Fruit fly (Drosophila melanogaster) Kc167 (cell line): ENCODE data around the gene CG17744.

Experiments used
- Myc ChIP-seq: fragments of >200 bp; optimal IDR thresholded peaks from 2 replicates; lab custom pipeline; 2017; ENCODE audit warnings: missing external identifiers
- Sin3A ChIP-seq: fragments of >200 bp; optimal IDR thresholded peaks from 2 replicates; lab custom pipeline; 2018; ENCODE audit warnings: missing external identifiers
- h ChIP-seq: fragments of >200 bp; optimal IDR thresholded peaks from 3 replicates; lab custom pipeline; 2018; ENCODE audit warnings: missing external identifiers
- insv ChIP-seq: fragments of >200 bp; optimal IDR thresholded peaks from 3 replicates; lab custom pipeline; 2018; ENCODE audit warnings: missing external identifiers
- psq ChIP-seq: fragments of >200 bp; optimal IDR thresholded peaks from 2 replicates; lab custom pipeline; 2017; ENCODE audit warnings: missing external identifiers
- ttk ChIP-seq: sonication (Bioruptor generic); optimal IDR thresholded peaks from 2 replicates; lab custom pipeline; 2017; ENCODE audit warnings: missing external identifiers

CG17744 gene

DNA sequence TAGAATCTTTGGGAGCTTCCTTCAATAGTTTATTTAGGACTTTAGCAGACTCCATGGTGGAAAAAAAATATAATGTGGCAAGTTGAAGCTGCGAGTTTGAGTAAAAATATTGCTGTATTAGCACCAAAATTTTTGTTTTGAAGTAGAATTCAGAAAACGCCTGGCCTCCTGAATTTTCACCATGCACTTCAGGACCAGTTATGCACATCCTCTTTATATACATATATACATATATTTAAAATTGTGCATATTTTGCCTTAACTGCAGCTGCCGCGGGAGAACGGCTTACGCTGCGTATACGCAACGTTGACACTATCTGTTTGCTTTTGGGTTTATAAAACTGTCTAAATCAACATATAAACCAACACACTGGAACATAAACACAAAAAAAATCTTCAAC is at the start of gene CG17744:
Gene CG17744, minus strand, starts transcription at position 101 of the 400 bp plus-strand sequence.
- TF ChIP-seq Myc (lab: Kevin White, UChicago): no peak
- no peak for TF ChIP-seq h (lab: Kevin White, UChicago)
- TF ChIP-seq psq: no peak
- TF ChIP-seq ttk: no peak
- TF ChIP-seq insv (lab: Kevin White, UChicago): no peak
- TF ChIP-seq Sin3A (lab: Kevin White, UChicago): no peak

DNA sequence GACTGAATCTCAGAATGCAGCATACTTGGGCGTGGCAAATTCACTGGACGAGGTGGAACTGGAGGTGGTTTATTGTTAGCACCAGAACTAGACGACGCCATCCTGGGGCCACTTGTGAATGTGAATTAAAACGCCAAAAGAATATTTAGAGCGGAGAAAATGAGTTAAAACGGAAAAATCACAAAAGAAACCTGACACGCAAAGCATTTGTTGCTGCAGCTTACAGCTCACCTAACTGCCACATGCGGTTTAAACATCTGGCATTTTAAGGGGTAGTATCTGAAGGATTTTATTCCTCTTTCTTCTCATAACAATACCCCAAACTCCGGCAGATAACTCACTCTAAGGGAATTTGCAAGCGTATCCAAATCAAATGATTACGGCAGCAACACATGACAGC is 48.6 kb upstream of the CG17744 start, which contains the start of gene CG34030:
Gene CG34030, minus strand, starts transcription at position 101 of the 400 bp plus-strand sequence.
- TF ChIP-seq h (lab: Kevin White, UChicago) (no peak), insv (lab: Kevin White, UChicago) (no peak), Sin3A (lab: Kevin White, UChicago) (no peak), Myc (lab: Kevin White, UChicago) (no peak), ttk (no peak), psq (no peak)

DNA sequence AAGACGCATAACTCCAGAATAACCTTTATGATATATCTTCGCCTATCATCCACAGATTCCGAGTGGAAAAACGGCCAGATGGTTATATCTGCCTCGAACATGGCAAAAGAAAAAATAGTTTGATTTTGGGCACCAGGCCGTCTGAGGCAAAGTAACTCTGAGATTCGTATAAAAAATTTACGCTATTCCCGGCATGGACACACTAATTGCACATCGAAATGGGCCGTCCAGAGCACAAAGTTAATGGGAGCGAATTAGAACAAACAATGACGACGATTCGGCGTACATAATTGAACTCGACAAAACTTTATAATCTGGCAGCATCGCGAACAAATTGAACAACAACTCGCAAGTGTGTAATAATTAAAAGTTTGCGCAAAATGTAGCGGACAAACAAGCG is 42.5 kb upstream of the CG17744 start, which contains the start of gene CG32391:
Gene CG32391, minus strand, starts transcription at position 101 of the 400 bp plus-strand sequence.
- no peak for TF ChIP-seq Myc (lab: Kevin White, UChicago)
- no peak for TF ChIP-seq ttk
- TF ChIP-seq Sin3A (lab: Kevin White, UChicago): no peak
- no peak for TF ChIP-seq insv (lab: Kevin White, UChicago)
- TF ChIP-seq psq: no peak
- no peak for TF ChIP-seq h (lab: Kevin White, UChicago)

DNA sequence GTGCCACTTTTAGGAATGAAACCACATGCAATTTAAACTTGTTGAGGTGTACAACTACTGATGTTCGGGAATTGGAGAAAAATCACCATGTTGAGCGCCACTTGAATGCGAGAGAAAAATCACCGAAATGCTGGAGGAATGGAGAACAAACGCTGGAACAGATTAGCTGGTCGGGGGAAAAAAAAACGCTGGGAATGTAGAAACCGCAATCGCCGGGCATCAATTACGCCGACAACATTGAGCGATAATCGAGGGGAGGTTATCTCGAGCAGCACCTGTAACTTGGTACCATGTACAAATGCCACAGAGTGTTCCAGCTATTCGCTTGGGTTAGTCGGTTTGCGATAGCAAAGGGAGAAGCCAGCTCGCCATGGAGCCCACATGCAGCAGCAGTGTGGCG is 39.4 kb upstream of the CG17744 start, which contains the start of gene CG14823:
Gene CG14823, plus strand, starts transcription at position 301 of the 400 bp plus-strand sequence.
- TF ChIP-seq Sin3A (lab: Kevin White, UChicago): no peak
- TF ChIP-seq psq: no peak
- TF ChIP-seq h (lab: Kevin White, UChicago): no peak
- TF ChIP-seq Myc (lab: Kevin White, UChicago): no peak
- no peak for TF ChIP-seq ttk
- no peak for TF ChIP-seq insv (lab: Kevin White, UChicago)

DNA sequence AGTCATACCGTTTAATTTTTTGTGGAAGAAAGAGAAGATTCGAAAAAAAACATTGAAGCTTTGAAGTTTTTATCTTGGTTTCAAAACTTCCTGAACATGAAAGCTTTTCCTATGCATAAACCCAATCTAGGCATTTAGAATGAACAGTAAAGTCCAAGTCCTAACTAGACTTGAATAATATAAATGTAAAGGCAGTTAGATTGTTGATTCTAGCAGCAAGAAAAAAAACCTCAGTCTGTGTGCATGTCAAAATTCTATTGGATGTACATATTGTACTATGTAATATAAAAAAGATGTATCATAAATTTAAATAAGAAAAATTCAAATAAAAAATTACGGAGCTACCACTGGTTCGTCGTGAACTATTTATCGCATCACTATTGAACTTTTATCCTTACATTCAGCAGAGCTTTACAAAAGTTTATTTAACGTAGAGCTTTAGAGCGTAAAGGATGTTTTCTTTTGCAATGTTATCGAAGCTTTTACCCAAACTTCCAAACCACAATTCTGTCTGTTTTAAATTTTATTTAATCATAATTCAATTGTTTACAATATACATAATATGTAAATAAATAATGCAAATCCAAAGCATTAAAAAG is 31.9 kb upstream of the CG17744 start:
- TF ChIP-seq Sin3A (lab: Kevin White, UChicago) (no peak), psq (no peak)

DNA sequence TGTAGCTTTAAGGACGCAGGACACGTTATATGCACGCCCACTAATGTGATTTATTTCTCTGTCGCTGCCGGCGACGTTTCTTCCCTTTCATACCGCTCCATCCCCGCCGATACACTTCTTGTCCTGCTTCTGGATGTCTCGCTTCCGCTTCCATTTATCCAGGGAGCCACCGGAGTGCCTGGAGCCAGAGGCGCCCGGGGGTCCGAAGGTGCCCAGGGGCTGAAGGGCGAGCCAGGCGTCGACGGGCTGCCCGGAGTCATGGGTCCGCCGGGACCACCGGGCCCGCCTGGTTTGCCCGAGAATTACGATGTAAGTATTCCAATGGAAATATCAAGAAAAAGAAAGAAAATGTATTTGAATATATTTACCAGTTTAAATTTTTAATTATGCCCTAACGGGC is 11.2 kb upstream of the CG17744 start:
- TF ChIP-seq Sin3A (lab: Kevin White, UChicago): no peak
- no peak for TF ChIP-seq ttk
- no peak for TF ChIP-seq psq
- no peak for TF ChIP-seq insv (lab: Kevin White, UChicago)
- TF ChIP-seq Myc (lab: Kevin White, UChicago): no peak
- no peak for TF ChIP-seq h (lab: Kevin White, UChicago)

DNA sequence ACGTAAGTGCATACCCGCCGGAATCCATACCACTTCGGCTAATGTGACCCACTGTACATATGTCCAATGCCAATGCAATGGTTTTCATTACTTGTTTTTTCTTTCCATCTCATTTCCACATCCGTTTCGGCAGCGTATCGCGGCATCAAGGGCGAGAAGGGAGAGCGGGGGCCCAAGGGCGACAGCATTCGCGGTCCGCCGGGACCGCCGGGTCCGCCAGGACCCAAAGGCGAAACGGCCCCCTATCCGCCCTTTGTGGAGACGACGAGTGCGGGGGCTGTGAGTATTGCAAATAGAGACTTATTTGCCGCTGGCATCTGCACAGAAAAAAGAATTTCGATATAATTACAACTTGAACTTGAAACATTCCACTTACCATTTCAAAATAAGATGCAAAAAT is 8.4 kb upstream of the CG17744 start:
- TF ChIP-seq insv (lab: Kevin White, UChicago) (no peak), psq (no peak), ttk (no peak)

DNA sequence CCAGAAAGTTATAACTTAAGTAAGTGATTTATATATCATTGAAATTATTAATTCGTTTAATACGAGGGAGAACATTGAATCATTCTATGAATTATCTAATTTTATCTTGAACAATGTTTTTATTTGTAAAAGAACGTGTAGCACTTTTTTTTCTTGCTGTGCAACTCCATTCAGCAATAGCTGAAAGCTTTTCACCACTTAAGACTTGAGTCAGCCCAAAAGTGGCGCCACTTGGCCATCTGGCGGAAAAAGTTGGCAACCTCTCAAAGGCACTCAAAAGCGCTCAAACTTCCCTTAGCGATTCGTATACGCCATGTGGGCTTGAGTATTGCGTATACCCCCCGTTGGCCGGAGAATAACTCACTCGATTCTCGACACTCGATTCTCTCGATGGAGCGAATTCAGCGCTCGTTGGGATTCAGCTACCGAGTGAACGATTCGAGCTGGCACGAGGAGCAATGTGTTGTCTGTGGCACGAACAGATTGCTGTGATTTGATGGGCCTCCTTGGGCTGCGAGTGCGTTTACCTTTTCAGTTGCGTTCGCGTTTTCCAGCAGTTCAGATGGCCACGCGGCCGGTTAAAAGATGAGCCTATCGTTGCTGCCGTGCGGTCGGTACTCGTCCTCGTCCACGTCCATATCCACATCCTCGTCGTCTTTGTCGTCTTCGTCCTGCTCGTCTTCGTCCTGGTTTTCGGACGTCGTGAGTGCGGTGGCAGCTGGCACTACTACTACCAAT is 12.9 kb downstream of the CG17744 start:
- TF ChIP-seq ttk (no peak), psq (no peak), h (lab: Kevin White, UChicago) (no peak), insv (lab: Kevin White, UChicago) (no peak), Sin3A (lab: Kevin White, UChicago) (no peak), Myc (lab: Kevin White, UChicago) (no peak)

DNA sequence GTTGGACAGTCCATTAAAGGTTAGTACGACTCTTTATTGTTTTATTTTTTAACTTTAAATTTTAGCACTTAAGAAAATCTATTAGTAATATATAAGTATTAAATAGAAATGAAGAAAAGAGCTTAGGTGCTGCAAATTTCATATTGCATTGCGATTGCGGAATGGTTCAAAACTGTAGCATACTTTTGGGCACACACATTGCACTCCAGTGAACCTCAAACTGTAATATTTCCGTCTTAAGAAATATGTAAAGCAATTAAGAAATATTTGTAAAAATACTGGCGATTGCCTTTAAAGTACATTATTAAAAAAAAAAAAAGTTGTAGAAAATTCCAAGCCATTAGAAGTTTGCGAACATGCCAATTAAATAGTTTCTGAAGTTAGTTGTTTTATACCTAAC is 14.3 kb downstream of the CG17744 start:
- no peak for TF ChIP-seq psq
- TF ChIP-seq insv (lab: Kevin White, UChicago): no peak
- TF ChIP-seq ttk: no peak
- no peak for TF ChIP-seq Myc (lab: Kevin White, UChicago)
- no peak for TF ChIP-seq Sin3A (lab: Kevin White, UChicago)
- no peak for TF ChIP-seq h (lab: Kevin White, UChicago)

DNA sequence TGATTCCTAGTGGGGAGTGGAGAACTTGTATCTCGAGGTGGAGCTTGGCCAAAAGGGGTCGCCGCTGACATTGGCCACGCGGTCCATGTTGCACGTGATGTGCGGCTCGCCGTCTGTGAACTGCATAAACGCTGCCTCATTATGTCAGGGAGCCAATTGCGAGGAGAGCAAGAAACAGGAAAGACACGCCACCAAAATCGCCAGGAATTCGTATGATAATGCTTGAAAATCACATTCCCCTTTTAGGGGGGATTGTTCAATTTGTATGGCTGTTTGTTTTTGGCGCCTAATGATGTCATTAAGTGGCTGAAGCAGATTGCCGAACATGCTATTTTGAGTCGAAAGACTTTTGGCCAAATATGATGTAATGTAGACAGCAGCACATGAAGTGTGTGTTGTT is 16.7 kb downstream of the CG17744 start:
- TF ChIP-seq h (lab: Kevin White, UChicago): no peak
- TF ChIP-seq Sin3A (lab: Kevin White, UChicago): no peak
- no peak for TF ChIP-seq psq
- no peak for TF ChIP-seq Myc (lab: Kevin White, UChicago)
- no peak for TF ChIP-seq insv (lab: Kevin White, UChicago)
- no peak for TF ChIP-seq ttk

DNA sequence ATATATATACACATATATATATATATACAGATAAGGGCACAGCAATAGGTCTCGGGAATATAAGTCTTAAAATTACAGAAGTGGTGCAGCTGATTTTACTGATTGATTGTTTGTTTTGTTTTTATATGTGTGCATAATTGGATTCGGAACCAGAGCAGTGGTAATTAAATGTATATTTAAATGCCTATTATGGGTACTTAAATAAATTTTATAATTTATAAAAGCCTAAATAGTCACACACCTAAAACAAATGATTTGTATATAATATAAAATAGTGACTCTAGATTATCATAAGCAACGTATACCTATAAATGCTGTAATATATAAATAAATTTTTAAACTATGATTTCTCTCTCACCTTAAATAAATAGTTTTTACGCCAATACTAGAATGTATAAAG is 17.2 kb downstream of the CG17744 start:
- TF ChIP-seq Sin3A (lab: Kevin White, UChicago): no peak
- no peak for TF ChIP-seq Myc (lab: Kevin White, UChicago)
- TF ChIP-seq h (lab: Kevin White, UChicago): no peak
- TF ChIP-seq psq: no peak
- TF ChIP-seq ttk: no peak
- TF ChIP-seq insv (lab: Kevin White, UChicago): no peak

DNA sequence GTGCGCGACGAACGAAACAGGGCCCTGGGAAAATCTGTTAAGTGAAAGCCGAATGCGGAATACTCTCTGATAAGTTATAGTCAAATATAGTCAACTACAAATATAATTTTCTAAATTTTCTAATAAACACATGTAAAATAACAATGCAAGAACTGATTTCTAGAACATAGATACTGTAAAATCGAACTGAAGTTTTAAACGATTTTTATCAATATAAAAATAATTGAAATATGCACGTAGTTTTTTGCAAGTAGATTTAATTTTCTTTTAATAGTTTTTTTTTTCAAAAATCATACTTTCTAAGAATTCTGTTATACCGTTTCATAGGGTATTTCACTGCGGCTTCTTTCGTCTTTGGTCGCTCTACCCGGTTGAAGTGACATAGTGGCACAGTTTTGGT is 18.2 kb downstream of the CG17744 start:
- TF ChIP-seq h (lab: Kevin White, UChicago) (no peak), psq (no peak), Myc (lab: Kevin White, UChicago) (no peak), insv (lab: Kevin White, UChicago) (no peak), ttk (no peak), Sin3A (lab: Kevin White, UChicago) (no peak)
